Fruit fly (Drosophila melanogaster): ENCODE results near the gene CG33181.

dm6 chrX:8460686-8461085 lies 28.5 kb upstream of the CG33181 start, which contains the start of gene CG15347:
- TF ChIP-seq CG14655 (GFP tag; optimal IDR thresholded peaks at IDR 0.05): no peak
- no peak for TF ChIP-seq D1 (tag; optimal IDR thresholded peaks at IDR 0.05)
- no peak for TF ChIP-seq CG9948 (tag; optimal IDR thresholded peaks at IDR 0.05)
- TF ChIP-seq CG8301 (tag; optimal IDR thresholded peaks at IDR 0.05): no peak
